Worm (Caenorhabditis elegans) whole organism, young adult: ENCODE data around the gene C53A5.17.
A peak's percentile ranks its signal among the peaks of the same experiment; 100 is the strongest.

Experiments
- B0019.2 ChIP-seq: fragments of 200-800 bp; sonication (Bioruptor generic); conservative IDR thresholded peaks from 2 replicates; pipeline ENCODE4 v1.3.6; 2022; ENCODE audit warnings: missing genetic modification reagents, missing genetic modification characterization, missing compliant biosample characterization
- C06A6.2 ChIP-seq: fragments of 200-800 bp; sonication (Bioruptor generic); conservative IDR thresholded peaks from 2 replicates; pipeline ENCODE4 v1.3.6; 2022; ENCODE audit warnings: missing genetic modification characterization, missing compliant biosample characterization
- D2030.7 ChIP-seq: fragments of 200-800 bp; sonication (Bioruptor generic); IDR thresholded peaks from 2 replicates; pipeline ENCODE4 v1.3.6; 2022; ENCODE audit warnings: missing genetic modification reagents, missing genetic modification characterization, missing compliant biosample characterization
- F10E7.11 ChIP-seq: sonication (generic microtip); optimal IDR thresholded peaks from 2 replicates; lab custom pipeline; 2017; ENCODE audit warnings: mild to moderate bottlenecking, missing genetic modification characterization, moderate library complexity, missing compliant biosample characterization
- F49E8.2 ChIP-seq: sonication (generic microtip); optimal IDR thresholded peaks from 3 replicates; lab custom pipeline; 2017; ENCODE audit warnings: missing genetic modification characterization, mild to moderate bottlenecking, missing compliant biosample characterization, antibody characterized with exemption, moderate library complexity; ENCODE audit not compliant: insufficient read depth
- T26A5.8 ChIP-seq: sonication (generic microtip); optimal IDR thresholded peaks from 2 replicates; lab custom pipeline; 2016; ENCODE audit warnings: missing genetic modification characterization, missing compliant biosample characterization
- Y67H2A.10 ChIP-seq: fragments of 200-800 bp; sonication (Bioruptor generic); conservative IDR thresholded peaks from 2 replicates; pipeline ENCODE4 v1.3.6; 2022; ENCODE audit warnings: missing genetic modification reagents, missing genetic modification characterization, missing compliant biosample characterization
- akir-1 ChIP-seq: fragments of 200-800 bp; sonication (Bioruptor generic); optimal IDR thresholded peaks from 2 replicates; lab custom pipeline; 2018; ENCODE audit warnings: mild to moderate bottlenecking, missing genetic modification characterization, moderate library complexity, missing compliant biosample characterization
- aptf-2 ChIP-seq: fragments of 200-800 bp; sonication (Bioruptor generic); conservative IDR thresholded peaks from 2 replicates; pipeline ENCODE4 v1.3.6; 2022; ENCODE audit warnings: missing genetic modification reagents, missing genetic modification characterization, missing compliant biosample characterization
- attf-3 ChIP-seq: fragments of 200-800 bp; sonication (Bioruptor generic); conservative IDR thresholded peaks from 2 replicates; pipeline ENCODE4 v1.3.6; 2022; ENCODE audit warnings: missing genetic modification reagents, missing genetic modification characterization, missing compliant biosample characterization
- attf-5 ChIP-seq: fragments of 200-800 bp; sonication (Bioruptor generic); optimal IDR thresholded peaks from 2 replicates; lab custom pipeline; 2018; ENCODE audit warnings: mild to moderate bottlenecking, missing genetic modification characterization, missing compliant biosample characterization
- attf-6 ChIP-seq: fragments of 200-800 bp; sonication (Bioruptor generic); IDR thresholded peaks from 2 replicates; pipeline ENCODE4 v1.3.6; 2022; ENCODE audit warnings: missing genetic modification reagents, missing genetic modification characterization, missing compliant biosample characterization
- cebp-2 ChIP-seq: fragments of 200-800 bp; sonication (Bioruptor generic); IDR thresholded peaks from 2 replicates; pipeline ENCODE4 v1.3.6; 2022; ENCODE audit warnings: missing genetic modification characterization, missing compliant biosample characterization
- ceh-27 ChIP-seq: fragments of 200-800 bp; sonication (Bioruptor generic); optimal IDR thresholded peaks from 2 replicates; lab custom pipeline; 2018; ENCODE audit warnings: mild to moderate bottlenecking, missing genetic modification characterization, moderate library complexity, missing compliant biosample characterization
- ceh-91 ChIP-seq: fragments of 200-800 bp; sonication (Bioruptor generic); IDR thresholded peaks from 2 replicates; pipeline ENCODE4 v1.3.6; 2022; ENCODE audit warnings: missing genetic modification reagents, missing genetic modification characterization, missing compliant biosample characterization
- dox-1 ChIP-seq: fragments of 200-800 bp; sonication (Bioruptor generic); IDR thresholded peaks from 2 replicates; pipeline ENCODE4 v1.3.6; 2022; ENCODE audit warnings: missing genetic modification reagents, missing genetic modification characterization, missing compliant biosample characterization
- dpl-1 ChIP-seq: fragments of 150-350 bp; optimal IDR thresholded peaks from 2 replicates; lab custom pipeline; 2014; ENCODE audit warnings: missing biosample characterization, missing genetic modification reagents, missing genetic modification characterization
- fkh-3 ChIP-seq: sonication (generic microtip); optimal IDR thresholded peaks from 2 replicates; lab custom pipeline; 2016; ENCODE audit warnings: mild to moderate bottlenecking, missing genetic modification characterization, missing compliant biosample characterization
- gei-17 ChIP-seq: fragments of 200-800 bp; sonication (Bioruptor generic); optimal IDR thresholded peaks from 2 replicates; lab custom pipeline; 2018; ENCODE audit warnings: mild to moderate bottlenecking, missing genetic modification characterization, missing compliant biosample characterization
- let-607 ChIP-seq, 2 experiments: fragments of 200-800 bp in 1 of 2; sonication (Bioruptor generic) in 1 of 2; sonication (generic microtip) in 1 of 2; optimal IDR thresholded peaks; 2 replicates each; lab custom pipeline; 2016 to 2018; ENCODE audit warnings: mild to moderate bottlenecking in 2 of 2, missing compliant biosample characterization in 2 of 2, missing genetic modification characterization in 2 of 2, moderate library complexity in 2 of 2, missing genotype in 1 of 2
- lin-26 ChIP-seq: fragments of 200-800 bp; sonication (Bioruptor generic); IDR thresholded peaks from 2 replicates; pipeline ENCODE4 v1.3.6; 2022; ENCODE audit warnings: missing genetic modification reagents, missing genetic modification characterization, missing compliant biosample characterization
- lin-40 ChIP-seq: sonication (generic microtip); optimal IDR thresholded peaks from 2 replicates; lab custom pipeline; 2016; ENCODE audit warnings: missing genetic modification characterization, mild to moderate bottlenecking, missing compliant biosample characterization, missing genotype, missing genetic modification reagents
- lir-1 ChIP-seq: fragments of 200-800 bp; sonication (Bioruptor generic); conservative IDR thresholded peaks from 2 replicates; pipeline ENCODE4 v1.3.6; 2022; ENCODE audit warnings: missing genetic modification reagents, missing genetic modification characterization, missing compliant biosample characterization
- lsl-1 ChIP-seq: fragments of 200-800 bp; sonication (Bioruptor generic); optimal IDR thresholded peaks from 2 replicates; lab custom pipeline; 2018; ENCODE audit warnings: mild to moderate bottlenecking, missing genetic modification characterization, moderate library complexity, missing compliant biosample characterization
- madf-10 ChIP-seq: sonication (generic microtip); optimal IDR thresholded peaks from 2 replicates; lab custom pipeline; 2016; ENCODE audit warnings: mild to moderate bottlenecking, missing genetic modification characterization, missing compliant biosample characterization
- madf-8 ChIP-seq: fragments of 200-800 bp; sonication (Bioruptor generic); conservative IDR thresholded peaks from 2 replicates; pipeline ENCODE4 v1.3.6; 2022; ENCODE audit warnings: missing genetic modification reagents, missing genetic modification characterization, missing compliant biosample characterization
- mcd-1 ChIP-seq: fragments of 200-800 bp; sonication (Bioruptor generic); IDR thresholded peaks from 2 replicates; pipeline ENCODE4 v1.3.6; 2022; ENCODE audit warnings: missing genetic modification reagents, missing genetic modification characterization, missing compliant biosample characterization
- nfya-2 ChIP-seq: fragments of 200-800 bp; sonication (Bioruptor generic); IDR thresholded peaks from 2 replicates; pipeline ENCODE4 v1.3.6; 2022; ENCODE audit warnings: missing genetic modification reagents, missing genetic modification characterization, missing compliant biosample characterization
- nfyb-1 ChIP-seq: fragments of 200-800 bp; sonication (Bioruptor generic); IDR thresholded peaks from 2 replicates; pipeline ENCODE4 v1.3.6; 2022; ENCODE audit warnings: missing genetic modification reagents, missing genetic modification characterization, missing compliant biosample characterization
- nhr-120 ChIP-seq: fragments of 200-800 bp; sonication (Bioruptor generic); IDR thresholded peaks from 2 replicates; pipeline ENCODE4 v1.3.6; 2022; ENCODE audit warnings: missing genetic modification characterization, missing compliant biosample characterization
- nhr-80 ChIP-seq: sonication (generic microtip); optimal IDR thresholded peaks from 2 replicates; lab custom pipeline; 2016; ENCODE audit warnings: missing genetic modification characterization, missing compliant biosample characterization
- rcor-1 ChIP-seq: fragments of 200-800 bp; sonication (Bioruptor generic); IDR thresholded peaks from 2 replicates; pipeline ENCODE4 v1.3.6; 2022; ENCODE audit warnings: missing genetic modification reagents, missing genetic modification characterization, missing compliant biosample characterization
- rec-8 ChIP-seq, 2 experiments: sonication (generic microtip); optimal IDR thresholded peaks; 2 replicates each; lab custom pipeline; 2016; ENCODE audit warnings: mild to moderate bottlenecking in 2 of 2, missing genetic modification characterization in 2 of 2, missing genetic modification reagents in 2 of 2, missing genotype in 2 of 2, missing biosample characterization in 1 of 2, missing compliant biosample characterization in 1 of 2, moderate library complexity in 1 of 2
- repo-1 ChIP-seq: sonication (generic microtip); optimal IDR thresholded peaks from 2 replicates; lab custom pipeline; 2017; ENCODE audit warnings: mild to moderate bottlenecking, missing genetic modification characterization, missing compliant biosample characterization
- snpc-1.3 ChIP-seq: sonication (generic microtip); optimal IDR thresholded peaks from 2 replicates; lab custom pipeline; 2017; ENCODE audit warnings: missing genetic modification characterization, mild to moderate bottlenecking, missing compliant biosample characterization, antibody characterized with exemption, moderate library complexity, missing genotype, missing genetic modification reagents; ENCODE audit not compliant: insufficient read depth
- snpc-3.4 ChIP-seq: sonication (generic microtip); optimal IDR thresholded peaks from 2 replicates; lab custom pipeline; 2017; ENCODE audit warnings: missing genetic modification characterization, mild to moderate bottlenecking, missing compliant biosample characterization, antibody characterized with exemption, moderate library complexity, missing genotype, missing genetic modification reagents
- snpc-4 ChIP-seq, 5 experiments: fragments of 150-350 bp in 1 of 5; sonication (generic microtip) in 4 of 5; optimal IDR thresholded peaks; 2 replicates each; lab custom pipeline; 2014 to 2018; ENCODE audit warnings: missing genetic modification characterization in 5 of 5, missing biosample characterization in 3 of 5, antibody characterized with exemption in 2 of 5, mild to moderate bottlenecking in 2 of 5, missing compliant biosample characterization in 2 of 5, missing genotype in 2 of 5, moderate library complexity in 2 of 5, missing genetic modification reagents in 1 of 5
- tbp1 ChIP-seq: fragments of 200-800 bp; sonication (Bioruptor generic); optimal IDR thresholded peaks from 2 replicates; lab custom pipeline; 2018; ENCODE audit warnings: mild to moderate bottlenecking, missing genetic modification characterization, missing compliant biosample characterization
- tlf-1 ChIP-seq: fragments of 200-800 bp; sonication (Bioruptor generic); optimal IDR thresholded peaks from 2 replicates; lab custom pipeline; 2018; ENCODE audit warnings: mild to moderate bottlenecking, missing genetic modification characterization, missing compliant biosample characterization
- unc-130 ChIP-seq: sonication (generic microtip); optimal IDR thresholded peaks from 2 replicates; lab custom pipeline; 2016; ENCODE audit warnings: missing genetic modification reagents, missing genetic modification characterization, missing compliant biosample characterization
- unc-62 ChIP-seq: fragments of 150-350 bp; optimal IDR thresholded peaks from 2 replicates; lab custom pipeline; 2014; ENCODE audit warnings: missing biosample characterization, missing genetic modification reagents, missing genetic modification characterization
- xnd-1 ChIP-seq: sonication (generic microtip); optimal IDR thresholded peaks from 2 replicates; lab custom pipeline; 2016; ENCODE audit warnings: missing genotype, missing genetic modification reagents, missing genetic modification characterization, missing compliant biosample characterization
- ztf-18 ChIP-seq: sonication (generic microtip); optimal IDR thresholded peaks from 2 replicates; lab custom pipeline; 2016; ENCODE audit warnings: missing genotype, mild to moderate bottlenecking, missing genetic modification characterization, missing compliant biosample characterization
- ztf-28 ChIP-seq: fragments of 200-800 bp; sonication (Bioruptor generic); IDR thresholded peaks from 2 replicates; pipeline ENCODE4 v1.3.6; 2022; ENCODE audit warnings: missing genetic modification reagents, missing genetic modification characterization, missing compliant biosample characterization

Gene C53A5.17

DNA sequence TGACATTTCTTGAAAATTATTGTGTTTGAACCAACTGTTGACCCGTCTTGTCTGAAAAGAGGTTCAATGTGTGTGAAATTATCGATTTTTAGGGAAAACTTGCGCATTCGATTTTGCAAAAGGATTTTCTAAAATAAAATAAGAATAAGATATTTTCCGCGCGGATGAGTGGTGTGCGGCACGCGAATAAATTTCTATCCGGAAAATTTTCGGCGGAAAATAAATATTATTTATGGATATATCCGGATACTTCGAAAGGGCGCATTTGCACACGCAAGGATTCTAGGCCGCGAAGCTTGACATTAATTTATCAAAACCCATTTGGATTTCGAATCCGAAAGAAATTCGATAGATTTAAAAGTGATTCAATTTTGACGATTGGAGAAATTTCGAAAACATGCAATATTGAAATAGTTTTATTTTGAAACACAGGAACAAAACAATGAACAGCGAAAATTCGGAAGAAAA is 24.9 kb upstream of the C53A5.17 start, which contains the start of gene rike-1 (continued):
- TF ChIP-seq F49E8.2 (tag; lab: Kevin White, UChicago) (no peak), attf-6 (GFP tag; lab: Robert Waterston, UW) (no peak), xnd-1 (tag; lab: Kevin White, UChicago) (no peak), akir-1 (GFP tag; lab: Kevin White, UChicago) (no peak), rcor-1 (GFP tag; lab: Robert Waterston, UW) (0 out of 2 replicates have a peak, but pooled peaks have one; percentile 8), mcd-1 (GFP tag; lab: Robert Waterston, UW) (no peak; the same call in 1 of the 2 replicates), madf-10 (tag; lab: Kevin White, UChicago) (no peak), lin-40 (tag; lab: Kevin White, UChicago) (no peak), nfyb-1 (GFP tag; lab: Robert Waterston, UW) (no peak), gei-17 (GFP tag; lab: Kevin White, UChicago) (no peak), dpl-1 (GFP tag; lab: Kevin White, UChicago) (peak; percentile 9), ceh-91 (GFP tag; lab: Robert Waterston, UW) (peak; percentile 54; the same call in 1 of the 2 replicates), lir-1 (GFP tag; lab: Robert Waterston, UW) (no peak), dox-1 (GFP tag; lab: Robert Waterston, UW) (no peak), let-607 (tag; optimal IDR thresholded peaks at IDR 0.05; lab: Kevin White, UChicago) (peak in 1 of 2 experiments; percentile 9), C06A6.2 (no peak), madf-8 (GFP tag; lab: Robert Waterston, UW) (0 out of 2 replicates have a peak, but pooled peaks have one; percentile 21), B0019.2 (no peak), F10E7.11 (tag; lab: Kevin White, UChicago) (no peak), nfya-2 (no peak), tbp1 (GFP tag; lab: Kevin White, UChicago) (no peak), ztf-28 (no peak), fkh-3 (tag; lab: Kevin White, UChicago) (no peak), snpc-1.3 (tag; lab: Kevin White, UChicago) (no peak), repo-1 (tag; lab: Kevin White, UChicago) (no peak), unc-130 (GFP tag; lab: Kevin White, UChicago) (no peak), tlf-1 (GFP tag; lab: Kevin White, UChicago) (no peak), nhr-120 (GFP tag; lab: Robert Waterston, UW) (no peak), attf-5 (GFP tag; lab: Kevin White, UChicago) (no peak)

DNA sequence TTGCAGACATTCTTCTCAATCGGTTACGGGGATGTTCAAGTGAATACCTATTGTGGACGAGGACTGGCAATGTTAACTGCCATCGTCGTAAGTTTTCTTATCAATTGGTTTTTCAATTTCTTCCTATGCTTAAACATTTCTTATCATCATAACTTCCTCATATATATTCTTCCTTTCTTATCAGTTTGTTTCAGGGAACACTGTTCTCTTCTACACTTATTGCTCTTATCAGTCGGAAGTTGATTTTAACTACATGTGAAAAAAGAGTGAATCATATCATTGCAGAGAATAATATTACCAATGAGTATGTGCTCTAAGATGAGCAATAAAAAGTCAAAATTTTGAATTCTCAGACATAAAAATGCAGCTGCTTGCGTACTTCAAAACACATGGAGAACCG is 21.2 kb upstream of the C53A5.17 start:
- TF ChIP-seq ztf-18 (tag; lab: Kevin White, UChicago) (no peak), nhr-80 (tag; lab: Kevin White, UChicago) (peak; percentile 42), lin-26 (GFP tag; lab: Robert Waterston, UW) (no peak)

DNA sequence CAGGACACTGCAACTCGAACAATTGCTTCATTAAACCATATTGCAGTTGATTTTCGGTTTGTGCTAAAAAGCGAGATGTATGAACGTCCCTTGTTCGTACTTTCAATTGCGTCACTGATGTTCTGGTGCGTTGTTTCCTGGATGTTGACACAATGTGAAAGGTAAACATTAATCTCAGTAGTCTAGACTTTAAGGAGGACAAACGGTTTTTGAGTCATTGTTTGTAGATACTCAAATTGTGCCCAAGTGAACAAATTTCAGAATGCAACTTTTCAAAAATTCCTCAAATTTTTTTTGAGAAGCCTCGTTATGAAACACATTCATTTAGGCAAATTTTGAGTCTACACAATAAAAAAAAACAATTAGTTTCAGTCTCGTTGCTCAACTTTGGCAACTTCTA is 20.0 kb upstream of the C53A5.17 start:
- TF ChIP-seq lsl-1 (GFP tag; lab: Kevin White, UChicago) (no peak), let-607 (tag; optimal IDR thresholded peaks at IDR 0.05; lab: Kevin White, UChicago) (no peak), attf-3 (GFP tag; lab: Robert Waterston, UW) (no peak), B0019.2 (no peak), gei-17 (GFP tag; lab: Kevin White, UChicago) (no peak), snpc-3.4 (tag; lab: Kevin White, UChicago) (no peak), rec-8 (tag; optimal IDR thresholded peaks at IDR 0.05; lab: Kevin White, UChicago) (no peak), snpc-4 (GFP tag; optimal IDR thresholded peaks at IDR 0.05; lab: Kevin White, UChicago) (no peak), snpc-4 (tag; optimal IDR thresholded peaks at IDR 0.05; lab: Kevin White, UChicago) (no peak), unc-62 (GFP tag; lab: Kevin White, UChicago) (no peak), aptf-2 (GFP tag; lab: Robert Waterston, UW) (no peak), madf-8 (GFP tag; lab: Robert Waterston, UW) (no peak), Y67H2A.10 (GFP tag; lab: Robert Waterston, UW) (no peak), ztf-18 (tag; lab: Kevin White, UChicago) (no peak), cebp-2 (GFP tag; lab: Robert Waterston, UW) (no peak), D2030.7 (GFP tag; lab: Robert Waterston, UW) (no peak), xnd-1 (tag; lab: Kevin White, UChicago) (no peak), lin-26 (GFP tag; lab: Robert Waterston, UW) (no peak), ceh-27 (no peak), T26A5.8 (tag; lab: Kevin White, UChicago) (no peak)
